Worm (Caenorhabditis elegans): Measurements from ENCODE around the gene F37C12.10.

ce11 chrIII:7234148-7234547 is 46.0 kb upstream of the F37C12.10 start, which contains the start of gene ndus-8:
- TF ChIP-seq med-1 (GFP tag; optimal IDR thresholded peaks at IDR 0.05; ENCODE audit: insufficient read depth) (no peak), cog-1 (tag; optimal IDR thresholded peaks at IDR 0.05) (peak; percentile 21), flt-1 (GFP tag; IDR thresholded peaks at IDR 0.05) (no peak)

Data from whole organism, midembryonic.